Worm (Caenorhabditis elegans): ENCODE measurements around the gene dpy-11.

DNA sequence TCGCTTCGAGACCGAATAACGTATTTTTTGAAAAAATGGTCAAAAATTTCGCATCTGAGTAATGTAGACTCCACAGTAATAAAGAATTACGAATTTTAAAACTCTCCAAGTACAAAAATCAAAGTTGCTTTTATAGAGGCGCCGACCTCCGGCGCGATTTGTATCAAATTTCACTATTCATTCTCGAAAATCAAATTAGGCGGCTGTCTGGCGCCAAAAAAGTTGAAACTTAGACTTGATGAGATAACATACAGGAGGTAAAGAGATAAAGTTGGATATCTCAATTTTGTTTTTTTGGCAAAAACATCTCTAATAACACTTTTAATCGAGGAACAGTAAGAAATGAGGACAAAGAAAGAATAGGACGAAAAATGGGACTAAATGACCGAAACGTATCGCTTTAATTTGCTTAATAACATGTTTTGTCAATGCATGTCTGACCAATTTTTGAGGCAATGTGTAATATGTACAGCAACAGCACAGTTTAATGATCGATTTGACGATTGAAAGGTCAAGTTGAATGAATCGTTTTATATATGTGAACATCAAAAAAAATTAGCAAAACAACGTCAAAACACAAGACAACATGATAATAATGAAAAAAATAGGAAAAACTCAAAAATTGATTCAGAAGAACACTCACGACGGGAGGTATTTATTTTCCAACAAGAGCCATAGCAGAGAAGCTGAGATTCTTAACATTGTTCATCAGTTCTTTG is 8.6 kb downstream of the dpy-11 start:
- TF ChIP-seq egl-27 (tag; optimal IDR thresholded peaks at IDR 0.05), result no peak
- TF ChIP-seq pha-4 (tag; optimal IDR thresholded peaks at IDR 0.05), result no peak
- TF ChIP-seq unc-39 (tag; optimal IDR thresholded peaks at IDR 0.05), result no peak
- TF ChIP-seq nhr-237 (tag; optimal IDR thresholded peaks at IDR 0.05), result no peak
- TF ChIP-seq lin-39 (tag; optimal IDR thresholded peaks at IDR 0.05), result no peak
- TF ChIP-seq nhr-11 (tag; optimal IDR thresholded peaks at IDR 0.05), result no peak
- no peak for TF ChIP-seq hmg-11 (tag; optimal IDR thresholded peaks at IDR 0.05)
- TF ChIP-seq elt-3 (tag; optimal IDR thresholded peaks at IDR 0.05), result no peak
